Worm (Caenorhabditis elegans): Measurements from ENCODE around the gene aptf-3.

ce11 chrII:8583035-8583434 is 11.0 kb upstream of the aptf-3 start:
- TF ChIP-seq ztf-29 (GFP tag; IDR thresholded peaks at IDR 0.05) (no peak), med-1 (GFP tag; optimal IDR thresholded peaks at IDR 0.05; ENCODE audit: insufficient read depth) (no peak), tab-1 (GFP tag; IDR thresholded peaks at IDR 0.05) (no peak), cog-1 (tag; optimal IDR thresholded peaks at IDR 0.05) (no peak), flt-1 (GFP tag; IDR thresholded peaks at IDR 0.05) (no peak)

Data from whole organism, midembryonic.